Worm (Caenorhabditis elegans) whole organism, L2 larva: ENCODE data around the gene F47F2.1.

Experiments
- F13H6.1 ChIP-seq: sonication (generic microtip); optimal IDR thresholded peaks from 2 replicates; lab custom pipeline; 2016; ENCODE audit warnings: missing genetic modification characterization, missing compliant biosample characterization
- Y55F3AM.14 ChIP-seq: fragments of 200-800 bp; sonication (Bioruptor generic); optimal IDR thresholded peaks from 2 replicates; lab custom pipeline; 2018; ENCODE audit warnings: mild to moderate bottlenecking, missing genetic modification characterization, missing compliant biosample characterization
- ZK546.5 ChIP-seq: sonication (generic microtip); optimal IDR thresholded peaks from 2 replicates; lab custom pipeline; 2017; ENCODE audit warnings: missing biosample characterization, missing genetic modification characterization
- alr-1 ChIP-seq: fragments of 150-350 bp; optimal IDR thresholded peaks from 2 replicates; lab custom pipeline; 2014; ENCODE audit warnings: missing biosample characterization, missing genetic modification characterization
- aly-2 ChIP-seq: fragments of 150-350 bp; optimal IDR thresholded peaks from 2 replicates; lab custom pipeline; 2014; ENCODE audit warnings: missing biosample characterization, missing genetic modification characterization
- ama-1 ChIP-seq: fragments of 150-350 bp; optimal IDR thresholded peaks from 2 replicates; lab custom pipeline; 2018; ENCODE audit warnings: inconsistent platforms
- blmp-1 ChIP-seq: sonication (generic microtip); optimal IDR thresholded peaks from 2 replicates; lab custom pipeline; 2017; ENCODE audit warnings: missing genetic modification characterization, mild to moderate bottlenecking, missing compliant biosample characterization, antibody characterized with exemption, moderate library complexity; ENCODE audit not compliant: insufficient read depth
- ceh-16 ChIP-seq: fragments of 150-350 bp; optimal IDR thresholded peaks from 2 replicates; lab custom pipeline; 2014; ENCODE audit warnings: missing biosample characterization, missing genetic modification characterization
- ceh-82 ChIP-seq: fragments of 150-350 bp; optimal IDR thresholded peaks from 2 replicates; lab custom pipeline; 2014; ENCODE audit warnings: missing biosample characterization, missing genetic modification characterization
- egl-27 ChIP-seq: sonication (generic microtip); optimal IDR thresholded peaks from 3 replicates; lab custom pipeline; 2017; ENCODE audit warnings: missing biosample characterization, missing genetic modification reagents, missing genetic modification characterization
- elt-1 ChIP-seq: fragments of 150-350 bp; optimal IDR thresholded peaks from 2 replicates; lab custom pipeline; 2014; ENCODE audit warnings: missing biosample characterization, missing genetic modification characterization
- elt-3 ChIP-seq: sonication (generic microtip); optimal IDR thresholded peaks from 2 replicates; lab custom pipeline; 2017; ENCODE audit warnings: missing biosample characterization, missing genetic modification characterization
- fos-1 ChIP-seq: fragments of 150-350 bp; optimal IDR thresholded peaks from 2 replicates; lab custom pipeline; 2014; ENCODE audit warnings: missing biosample characterization, missing genetic modification characterization
- lin-13 ChIP-seq: fragments of 150-350 bp; optimal IDR thresholded peaks from 2 replicates; lab custom pipeline; 2014; ENCODE audit warnings: missing biosample characterization, missing genetic modification reagents, missing genetic modification characterization
- lin-39 ChIP-seq: fragments of 150-350 bp; optimal IDR thresholded peaks from 2 replicates; lab custom pipeline; 2014; ENCODE audit warnings: missing biosample characterization, missing genetic modification reagents, missing genetic modification characterization
- lsy-2 ChIP-seq, 2 experiments: fragments of 150-350 bp in 1 of 2; sonication (generic microtip) in 1 of 2; optimal IDR thresholded peaks; 2 replicates each; lab custom pipeline; 2014 to 2017; ENCODE audit warnings: missing biosample characterization in 2 of 2, missing genetic modification characterization in 2 of 2
- mab-5 ChIP-seq: fragments of 150-350 bp; optimal IDR thresholded peaks from 2 replicates; lab custom pipeline; 2014; ENCODE audit warnings: missing biosample characterization, missing genetic modification characterization
- nhr-10 ChIP-seq: sonication (generic microtip); optimal IDR thresholded peaks from 2 replicates; lab custom pipeline; 2017; ENCODE audit warnings: missing biosample characterization, missing genetic modification characterization
- nhr-12 ChIP-seq: fragments of 150-350 bp; optimal IDR thresholded peaks from 2 replicates; lab custom pipeline; 2014; ENCODE audit warnings: missing biosample characterization, missing genetic modification characterization
- nhr-129 ChIP-seq: fragments of 150-350 bp; optimal IDR thresholded peaks from 2 replicates; lab custom pipeline; 2014; ENCODE audit warnings: missing biosample characterization, missing genetic modification characterization
- nhr-21 ChIP-seq: fragments of 150-350 bp; optimal IDR thresholded peaks from 2 replicates; lab custom pipeline; 2014; ENCODE audit warnings: missing biosample characterization, missing genetic modification characterization
- nhr-237 ChIP-seq: fragments of 150-350 bp; optimal IDR thresholded peaks from 2 replicates; lab custom pipeline; 2014; ENCODE audit warnings: missing biosample characterization, missing genetic modification characterization
- nhr-25 ChIP-seq: fragments of 150-350 bp; sonication (generic microtip); optimal IDR thresholded peaks from 3 replicates; lab custom pipeline; 2014; ENCODE audit warnings: missing biosample characterization, missing genetic modification characterization
- nhr-77 ChIP-seq: fragments of 150-350 bp; optimal IDR thresholded peaks from 2 replicates; lab custom pipeline; 2014; ENCODE audit warnings: missing biosample characterization, missing genetic modification characterization
- skn-1 ChIP-seq: sonication (generic microtip); optimal IDR thresholded peaks from 2 replicates; lab custom pipeline; 2017; ENCODE audit warnings: missing biosample characterization, missing genetic modification characterization
- sma-3 ChIP-seq: sonication (generic microtip); optimal IDR thresholded peaks from 2 replicates; lab custom pipeline; 2016; ENCODE audit warnings: missing genetic modification reagents, missing genetic modification characterization, missing compliant biosample characterization
- sma-9 ChIP-seq, 2 experiments: fragments of 150-350 bp in 1 of 2; sonication (generic microtip) in 1 of 2; optimal IDR thresholded peaks; 2 replicates each; lab custom pipeline; 2014 to 2016; ENCODE audit warnings: missing genetic modification characterization in 2 of 2, mild to moderate bottlenecking in 1 of 2, missing biosample characterization in 1 of 2, missing compliant biosample characterization in 1 of 2, missing genetic modification reagents in 1 of 2, moderate library complexity in 1 of 2
- snpc-4 ChIP-seq: fragments of 150-350 bp; optimal IDR thresholded peaks from 2 replicates; lab custom pipeline; 2014; ENCODE audit warnings: missing biosample characterization, missing genetic modification characterization
- unc-39 ChIP-seq: fragments of 150-350 bp; optimal IDR thresholded peaks from 2 replicates; lab custom pipeline; 2014; ENCODE audit warnings: missing biosample characterization, missing genetic modification characterization
- zag-1 ChIP-seq: fragments of 150-350 bp; optimal IDR thresholded peaks from 2 replicates; lab custom pipeline; 2014; ENCODE audit warnings: missing biosample characterization, missing genetic modification characterization
- ztf-1 ChIP-seq: fragments of 200-800 bp; sonication (Bioruptor generic); conservative IDR thresholded peaks from 2 replicates; pipeline ENCODE4 v1.3.6; 2022; ENCODE audit warnings: missing genetic modification characterization, missing compliant biosample characterization
- ztf-11 ChIP-seq: sonication (generic microtip); optimal IDR thresholded peaks from 2 replicates; lab custom pipeline; 2017; ENCODE audit warnings: missing biosample characterization, missing genetic modification characterization

Gene F47F2.1

ce11 chrX:3901389-3901788, 23.1 kb downstream of the F47F2.1 start:
- TF ChIP-seq fos-1 (tag; lab: Kevin White, UChicago), result no peak
- no peak for TF ChIP-seq nhr-237
- TF ChIP-seq ceh-82 (tag; lab: Kevin White, UChicago), result no peak
- no peak for TF ChIP-seq elt-3 (tag; lab: Kevin White, UChicago)
- TF ChIP-seq Y55F3AM.14, result no peak

- no peak for TF ChIP-seq sma-3 (GFP tag; lab: Kevin White, UChicago)
- TF ChIP-seq lsy-2 (tag; optimal IDR thresholded peaks at IDR 0.05; lab: Kevin White, UChicago), result no peak
- TF ChIP-seq ztf-1 (GFP tag; lab: Robert Waterston, UW), result no peak
- no peak for TF ChIP-seq nhr-25
- no peak for TF ChIP-seq nhr-77 (tag; lab: Kevin White, UChicago)
- TF ChIP-seq, all 48 proteins: peak for 0
These were observed 26.2 kb downstream of the F47F2.1 start, which contains the start of gene sup-12 for ce11 chrX:3904568-3904967. TSS of gene sup-12 (plus strand) at chrX:3904584.

- TF ChIP-seq sma-3 (GFP tag; lab: Kevin White, UChicago) (no peak), skn-1 (no peak), snpc-4 (tag; lab: Kevin White, UChicago) (no peak), ama-1 (lab: Kevin White, UChicago) (no peak), alr-1 (tag; lab: Kevin White, UChicago) (no peak)
These were observed 32.9 kb downstream of the F47F2.1 start, which contains the start of gene T22B2.5 for ce11 chrX:3911280-3911679. TSS of gene T22B2.5 (minus strand) at chrX:3911380.

ce11 chrX:3914273-3914672, 35.9 kb downstream of the F47F2.1 start:
- TF ChIP-seq zag-1 (tag; lab: Kevin White, UChicago) (no peak), nhr-129 (tag; lab: Kevin White, UChicago) (peak; percentile 25)
- TF ChIP-seq, all 48 proteins: peak for 1

ce11 chrX:3915748-3916147, 37.4 kb downstream of the F47F2.1 start, which contains the start of gene idpp-9:
TSS of gene idpp-9 (minus strand) at chrX:3915848.
- no peak for TF ChIP-seq egl-27 (tag; lab: Kevin White, UChicago)
- TF ChIP-seq nhr-25, result no peak

- TF ChIP-seq lin-13 (GFP tag; lab: Kevin White, UChicago) (no peak), sma-9 (GFP tag; optimal IDR thresholded peaks at IDR 0.05; lab: Kevin White, UChicago) (no peak), sma-9 (tag; optimal IDR thresholded peaks at IDR 0.05; lab: Kevin White, UChicago) (no peak), nhr-21 (tag; lab: Kevin White, UChicago) (no peak), sma-3 (GFP tag; lab: Kevin White, UChicago) (no peak), alr-1 (tag; lab: Kevin White, UChicago) (no peak)
- TF ChIP-seq, all 48 proteins: peak for 0
These were observed 38.7 kb downstream of the F47F2.1 start, which contains the start of gene T22B2.3 for ce11 chrX:3917013-3917412. TSS of gene T22B2.3 (plus strand) at chrX:3917313.

- no peak for TF ChIP-seq F13H6.1 (tag; lab: Kevin White, UChicago)
- no peak for TF ChIP-seq mab-5 (tag; lab: Kevin White, UChicago)
- no peak for TF ChIP-seq ceh-16
- no peak for TF ChIP-seq aly-2 (tag; lab: Kevin White, UChicago)
- no peak for TF ChIP-seq nhr-21 (tag; lab: Kevin White, UChicago)
- no peak for TF ChIP-seq nhr-12 (tag; lab: Kevin White, UChicago)
- TF ChIP-seq lsy-2 (tag; optimal IDR thresholded peaks at IDR 0.05; lab: Kevin White, UChicago), result no peak
- no peak for TF ChIP-seq sma-9 (GFP tag; optimal IDR thresholded peaks at IDR 0.05; lab: Kevin White, UChicago)
- no peak for TF ChIP-seq sma-9 (tag; optimal IDR thresholded peaks at IDR 0.05; lab: Kevin White, UChicago)
- TF ChIP-seq alr-1 (tag; lab: Kevin White, UChicago), result no peak
- no peak for TF ChIP-seq lin-39
- TF ChIP-seq ztf-1 (GFP tag; lab: Robert Waterston, UW), result no peak
- TF ChIP-seq unc-39 (tag; lab: Kevin White, UChicago), result no peak
- TF ChIP-seq elt-1, result no peak
- no peak for TF ChIP-seq ZK546.5 (tag; lab: Kevin White, UChicago)
- TF ChIP-seq blmp-1, result no peak
- TF ChIP-seq ztf-11 (tag; lab: Kevin White, UChicago), result no peak
- TF ChIP-seq nhr-77 (tag; lab: Kevin White, UChicago), result no peak
- no peak for TF ChIP-seq nhr-10
These were observed 39.8 kb downstream of the F47F2.1 start for ce11 chrX:3918182-3918581.
